Worm (Caenorhabditis elegans) whole organism, L1 larva: ENCODE results near the gene Y77E11A.23.

Experiments
- C16A3.4 ChIP-seq: fragments of 150-350 bp; optimal IDR thresholded peaks from 2 replicates; lab custom pipeline; 2014; ENCODE audit warnings: missing biosample characterization, missing genetic modification characterization
- aha-1 ChIP-seq: fragments of 150-350 bp; optimal IDR thresholded peaks from 2 replicates; lab custom pipeline; 2014; ENCODE audit warnings: missing biosample characterization, missing genetic modification characterization
- aly-2 ChIP-seq: fragments of 150-350 bp; optimal IDR thresholded peaks from 2 replicates; lab custom pipeline; 2014; ENCODE audit warnings: missing biosample characterization, missing genetic modification characterization
- blmp-1 ChIP-seq: fragments of 150-350 bp; optimal IDR thresholded peaks from 2 replicates; lab custom pipeline; 2014; ENCODE audit warnings: missing biosample characterization, missing genetic modification characterization
- ceh-8 ChIP-seq: fragments of 200-800 bp; sonication (Bioruptor generic); optimal IDR thresholded peaks from 2 replicates; lab custom pipeline; 2018; ENCODE audit warnings: mild to moderate bottlenecking, missing genetic modification characterization, moderate library complexity, missing compliant biosample characterization
- ceh-82 ChIP-seq, 3 experiments: fragments of 150-350 bp in 1 of 3; sonication (generic microtip) in 2 of 3; optimal IDR thresholded peaks; 2 replicates each; lab custom pipeline; 2014 to 2017; ENCODE audit warnings: missing biosample characterization in 3 of 3, missing genetic modification characterization in 3 of 3
- ceh-88 ChIP-seq: fragments of 200-800 bp; sonication (Bioruptor generic); IDR thresholded peaks from 2 replicates; pipeline ENCODE4 v1.3.6; 2022; ENCODE audit warnings: missing genetic modification characterization, missing compliant biosample characterization
- ceh-90 ChIP-seq: sonication (generic microtip); optimal IDR thresholded peaks from 2 replicates; lab custom pipeline; 2016; ENCODE audit warnings: missing genetic modification characterization, missing compliant biosample characterization
- ces-1 ChIP-seq: fragments of 150-350 bp; optimal IDR thresholded peaks from 2 replicates; lab custom pipeline; 2014; ENCODE audit warnings: missing biosample characterization, missing genetic modification reagents, missing genetic modification characterization
- dpl-1 ChIP-seq, 3 experiments: fragments of 150-350 bp in 2 of 3; sonication (generic microtip) in 1 of 3; optimal IDR thresholded peaks; 2 replicates each; lab custom pipeline; 2014 to 2017; ENCODE audit warnings: missing biosample characterization in 3 of 3, missing genetic modification characterization in 3 of 3, missing genetic modification reagents in 3 of 3
- dsc-1 ChIP-seq: sonication (generic microtip); optimal IDR thresholded peaks from 2 replicates; lab custom pipeline; 2016; ENCODE audit warnings: mild to moderate bottlenecking, missing genetic modification characterization, missing compliant biosample characterization
- efl-1 ChIP-seq, 4 experiments: fragments of 150-350 bp; optimal IDR thresholded peaks in 3 of 4; peaks in 1 of 4; 1 replicate in 1 of 4; 2 replicates in 3 of 4; lab custom pipeline; 2014; ENCODE audit warnings: missing biosample characterization in 2 of 4, missing genetic modification characterization in 2 of 4, missing genetic modification reagents in 2 of 4
- efl-3 ChIP-seq: fragments of 200-800 bp; sonication (Bioruptor generic); optimal IDR thresholded peaks from 2 replicates; lab custom pipeline; 2018; ENCODE audit warnings: mild to moderate bottlenecking, missing genetic modification characterization, missing compliant biosample characterization
- egl-13 ChIP-seq: sonication (generic microtip); optimal IDR thresholded peaks from 2 replicates; lab custom pipeline; 2016; ENCODE audit warnings: missing genotype, missing genetic modification reagents, missing genetic modification characterization, missing compliant biosample characterization
- egl-27 ChIP-seq, 2 experiments: fragments of 150-350 bp in 1 of 2; sonication (generic microtip); optimal IDR thresholded peaks; 3 replicates each; lab custom pipeline; 2017 to 2018; ENCODE audit warnings: missing biosample characterization in 2 of 2, missing genetic modification characterization in 2 of 2, missing genetic modification reagents in 2 of 2
- elt-2 ChIP-seq: sonication (generic microtip); optimal IDR thresholded peaks from 2 replicates; lab custom pipeline; 2016; ENCODE audit warnings: missing genetic modification characterization, mild to moderate bottlenecking, inconsistent platforms, missing compliant biosample characterization, missing genetic modification reagents
- elt-3 ChIP-seq, 6 experiments: fragments of 150-350 bp in 1 of 6; sonication (generic microtip); optimal IDR thresholded peaks; 2 replicates each; lab custom pipeline; 2017 to 2018; ENCODE audit warnings: missing biosample characterization in 6 of 6, missing genetic modification characterization in 6 of 6, inconsistent platforms in 1 of 6
- ets-5 ChIP-seq: fragments of 200-800 bp; sonication (Bioruptor generic); IDR thresholded peaks from 2 replicates; pipeline ENCODE4 v1.3.6; 2022; ENCODE audit warnings: missing genetic modification characterization, missing compliant biosample characterization
- fkh-10 ChIP-seq: sonication (generic microtip); optimal IDR thresholded peaks from 2 replicates; lab custom pipeline; 2017; ENCODE audit warnings: missing biosample characterization, missing genetic modification reagents, missing genetic modification characterization
- fkh-4 ChIP-seq: sonication (generic microtip); optimal IDR thresholded peaks from 2 replicates; lab custom pipeline; 2016; ENCODE audit warnings: missing compliant biosample characterization, missing genetic modification characterization, borderline replicate concordance
- fkh-8 ChIP-seq: sonication (generic microtip); optimal IDR thresholded peaks from 2 replicates; lab custom pipeline; 2016; ENCODE audit warnings: mild to moderate bottlenecking, missing genetic modification characterization, missing compliant biosample characterization
- fos-1 ChIP-seq: fragments of 150-350 bp; optimal IDR thresholded peaks from 2 replicates; lab custom pipeline; 2014; ENCODE audit warnings: missing biosample characterization, missing genetic modification characterization
- hlh-17 ChIP-seq: fragments of 200-800 bp; sonication (Bioruptor generic); optimal IDR thresholded peaks from 2 replicates; lab custom pipeline; 2018; ENCODE audit warnings: missing genetic modification characterization, mild to moderate bottlenecking, missing compliant biosample characterization, moderate library complexity, borderline replicate concordance
- hpl-2 ChIP-seq: fragments of 150-350 bp; optimal IDR thresholded peaks from 2 replicates; lab custom pipeline; 2014; ENCODE audit warnings: missing biosample characterization, missing genetic modification reagents, missing genetic modification characterization
- isw-1 ChIP-seq: fragments of 200-800 bp; sonication (Bioruptor generic); IDR thresholded peaks from 2 replicates; pipeline ENCODE4 v1.3.6; 2022; ENCODE audit warnings: missing genetic modification characterization, missing compliant biosample characterization
- jun-1 ChIP-seq: fragments of 150-350 bp; optimal IDR thresholded peaks from 2 replicates; lab custom pipeline; 2014; ENCODE audit warnings: missing biosample characterization, missing genetic modification reagents, missing genetic modification characterization
- lin-13 ChIP-seq: fragments of 150-350 bp; optimal IDR thresholded peaks from 2 replicates; lab custom pipeline; 2014; ENCODE audit warnings: missing biosample characterization, missing genetic modification reagents, missing genetic modification characterization
- lin-35 ChIP-seq, 2 experiments: fragments of 150-350 bp; optimal IDR thresholded peaks; 2 replicates each; lab custom pipeline; 2014; ENCODE audit warnings: missing biosample characterization in 2 of 2, missing genetic modification characterization in 2 of 2, missing genetic modification reagents in 2 of 2
- lin-39 ChIP-seq: fragments of 150-350 bp; optimal IDR thresholded peaks from 2 replicates; lab custom pipeline; 2014; ENCODE audit warnings: missing biosample characterization, missing genetic modification reagents, missing genetic modification characterization
- mab-9 ChIP-seq: fragments of 200-800 bp; sonication (Bioruptor generic); IDR thresholded peaks from 2 replicates; pipeline ENCODE4 v1.3.6; 2022; ENCODE audit warnings: missing genetic modification reagents, missing genetic modification characterization, missing compliant biosample characterization
- mdl-1 ChIP-seq, 2 experiments: fragments of 150-350 bp; optimal IDR thresholded peaks; 2 replicates each; lab custom pipeline; 2014 to 2017; ENCODE audit warnings: missing biosample characterization in 2 of 2, missing genetic modification characterization in 2 of 2, inconsistent platforms in 1 of 2
- mep-1 ChIP-seq: fragments of 150-350 bp; optimal IDR thresholded peaks from 2 replicates; lab custom pipeline; 2014; ENCODE audit warnings: missing biosample characterization, missing genetic modification characterization
- nhr-19 ChIP-seq: fragments of 200-800 bp; sonication (Bioruptor generic); conservative IDR thresholded peaks from 2 replicates; pipeline ENCODE4 v1.3.6; 2022; ENCODE audit warnings: missing genetic modification characterization, missing compliant biosample characterization
- nhr-28 ChIP-seq: fragments of 150-350 bp; optimal IDR thresholded peaks from 2 replicates; lab custom pipeline; 2014; ENCODE audit warnings: missing biosample characterization, missing genetic modification characterization
- nhr-76 ChIP-seq: sonication (generic microtip); optimal IDR thresholded peaks from 2 replicates; lab custom pipeline; 2017; ENCODE audit warnings: missing biosample characterization, missing genetic modification characterization
- nhr-84 ChIP-seq: sonication (generic microtip); optimal IDR thresholded peaks from 2 replicates; lab custom pipeline; 2017; ENCODE audit warnings: missing biosample characterization, missing genetic modification characterization
- nhr-85 ChIP-seq: sonication (generic microtip); peaks from one replicate; lab custom pipeline; 2016; ENCODE audit warnings: missing genetic modification characterization, inconsistent platforms, missing compliant biosample characterization
- pax-3 ChIP-seq: fragments of 200-800 bp; sonication (Bioruptor generic); optimal IDR thresholded peaks from 2 replicates; lab custom pipeline; 2018; ENCODE audit warnings: mild to moderate bottlenecking, missing genetic modification characterization, moderate library complexity, missing compliant biosample characterization
- pqm-1 ChIP-seq: sonication (generic microtip); optimal IDR thresholded peaks from 3 replicates; lab custom pipeline; 2017; ENCODE audit warnings: missing biosample characterization, missing genetic modification characterization
- rnt-1 ChIP-seq: sonication (generic microtip); optimal IDR thresholded peaks from 2 replicates; lab custom pipeline; 2016; ENCODE audit warnings: mild to moderate bottlenecking, missing genetic modification characterization, moderate library complexity, missing compliant biosample characterization
- skn-1 ChIP-seq: fragments of 150-350 bp; optimal IDR thresholded peaks from 2 replicates; lab custom pipeline; 2014; ENCODE audit warnings: missing biosample characterization, missing genetic modification characterization
- snpc-4 ChIP-seq: fragments of 150-350 bp; optimal IDR thresholded peaks from 2 replicates; lab custom pipeline; 2014; ENCODE audit warnings: missing biosample characterization, missing genetic modification characterization
- snu-23 ChIP-seq: sonication (generic microtip); optimal IDR thresholded peaks from 2 replicates; lab custom pipeline; 2016; ENCODE audit warnings: missing genetic modification characterization, missing compliant biosample characterization
- sox-4 ChIP-seq: sonication (generic microtip); optimal IDR thresholded peaks from 2 replicates; lab custom pipeline; 2016; ENCODE audit warnings: missing genetic modification characterization, missing compliant biosample characterization
- swsn-7 ChIP-seq: sonication (generic microtip); optimal IDR thresholded peaks from 2 replicates; lab custom pipeline; 2016; ENCODE audit warnings: missing genetic modification characterization, missing compliant biosample characterization
- tlp-1 ChIP-seq: fragments of 150-350 bp; optimal IDR thresholded peaks from 2 replicates; lab custom pipeline; 2014; ENCODE audit warnings: missing biosample characterization, missing genetic modification characterization
- unc-62 ChIP-seq: fragments of 150-350 bp; optimal IDR thresholded peaks from 2 replicates; lab custom pipeline; 2014; ENCODE audit warnings: missing biosample characterization, missing genetic modification reagents, missing genetic modification characterization
- unc-98 ChIP-seq: fragments of 200-800 bp; sonication (Bioruptor generic); IDR thresholded peaks from 2 replicates; pipeline ENCODE4 v1.3.6; 2022; ENCODE audit warnings: missing genetic modification characterization, missing compliant biosample characterization
- xbp-1 ChIP-seq: sonication (generic microtip); optimal IDR thresholded peaks from 2 replicates; lab custom pipeline; 2016; ENCODE audit warnings: missing genetic modification characterization, missing compliant biosample characterization
- zip-4 ChIP-seq: fragments of 200-800 bp; sonication (Bioruptor generic); optimal IDR thresholded peaks from 2 replicates; lab custom pipeline; 2018; ENCODE audit warnings: mild to moderate bottlenecking, missing genetic modification characterization, moderate library complexity, missing compliant biosample characterization
- ztf-4 ChIP-seq: fragments of 150-350 bp; optimal IDR thresholded peaks from 2 replicates; lab custom pipeline; 2014; ENCODE audit warnings: missing biosample characterization, missing genetic modification characterization

The Y77E11A.23 gene

ce11 chrIV:1419795-1420509 lies 10.2 kb downstream of the Y77E11A.23 start, which contains the start of gene Y77E11A.7 (continued):
- no peak for TF ChIP-seq tlp-1
- no peak for TF ChIP-seq egl-13 (tag; lab: Kevin White, UChicago)
- no peak for TF ChIP-seq pqm-1 (tag; lab: Kevin White, UChicago)
- no peak for TF ChIP-seq unc-62
- TF ChIP-seq nhr-85 (tag; lab: Kevin White, UChicago) = peak; percentile 69
- peak; percentile 91 for TF ChIP-seq rnt-1 (tag; lab: Kevin White, UChicago)
- peak; percentile 61; the same call in 1 of the 2 replicates for TF ChIP-seq ceh-88
- TF ChIP-seq snu-23 (GFP tag; lab: Kevin White, UChicago) = peak; percentile 94
- peak in 1 of 2 experiments; percentile 87 for TF ChIP-seq mdl-1 (tag; optimal IDR thresholded peaks at IDR 0.05; lab: Kevin White, UChicago)
- TF ChIP-seq sox-4 (tag; lab: Kevin White, UChicago) = peak; percentile 40
- peak; percentile 79 to 88 (median 83) for TF ChIP-seq dpl-1 (GFP tag; optimal IDR thresholded peaks at IDR 0.05; lab: Kevin White, UChicago)
- TF ChIP-seq mep-1 = peak; percentile 75
- peak; percentile 41 for TF ChIP-seq aly-2 (tag; lab: Kevin White, UChicago)
- TF ChIP-seq ceh-90 (tag; lab: Kevin White, UChicago) = peak; percentile 32
- TF ChIP-seq efl-1 (optimal IDR thresholded peaks at IDR 0.05; lab: Kevin White, UChicago) = peak; percentile 87 to 94
- TF ChIP-seq efl-1 (GFP tag; optimal IDR thresholded peaks at IDR 0.05 in 1 of 2; lab: Kevin White, UChicago) = peak; percentile 82 to 97
- TF ChIP-seq C16A3.4 = peak; percentile 95
- peak; percentile 57 to 68 for TF ChIP-seq egl-27 (tag; optimal IDR thresholded peaks at IDR 0.05; lab: Kevin White, UChicago)
- TF ChIP-seq aha-1 (tag; lab: Kevin White, UChicago) = no peak
- peak; percentile 12 for TF ChIP-seq elt-2 (tag; lab: Kevin White, UChicago)
- TF ChIP-seq lin-35 (GFP tag; optimal IDR thresholded peaks at IDR 0.05; lab: Kevin White, UChicago) = peak; percentile 92 to 94
- TF ChIP-seq ets-5 (GFP tag; lab: Robert Waterston, UW) = no peak
- no peak for TF ChIP-seq efl-3 (GFP tag; lab: Kevin White, UChicago)
- TF ChIP-seq fkh-10 (GFP tag; lab: Kevin White, UChicago) = peak; percentile 92
- TF ChIP-seq unc-98 (GFP tag; lab: Robert Waterston, UW) = peak; percentile 55; the same call in 1 of the 2 replicates
- peak; percentile 79 for TF ChIP-seq swsn-7 (tag; lab: Kevin White, UChicago)
- TF ChIP-seq fkh-4 (tag; lab: Kevin White, UChicago) = no peak
- peak; percentile 70 for TF ChIP-seq fos-1
- TF ChIP-seq isw-1 (GFP tag; lab: Robert Waterston, UW) = peak; percentile 93
- peak; percentile 83 for TF ChIP-seq snpc-4 (tag; lab: Kevin White, UChicago)
- TF ChIP-seq fkh-8 (tag; lab: Kevin White, UChicago) = peak; percentile 97
- TF ChIP-seq ceh-82 (tag; optimal IDR thresholded peaks at IDR 0.05; lab: Kevin White, UChicago) = peak; percentile 91 to 99 (median 91)
- TF ChIP-seq ces-1 (GFP tag; lab: Kevin White, UChicago) = no peak
- TF ChIP-seq lin-13 = peak; percentile 97
- no peak for TF ChIP-seq mab-9
- TF ChIP-seq elt-3 (tag; optimal IDR thresholded peaks at IDR 0.05; lab: Kevin White, UChicago) = peak in 5 of 6 experiments; percentile 46 to 84 (median 71)
- peak; percentile 44 for TF ChIP-seq lin-39 (tag; lab: Kevin White, UChicago)
- TF ChIP-seq pax-3 (tag; lab: Kevin White, UChicago) = peak; percentile 75
- no peak for TF ChIP-seq nhr-28 (tag; lab: Kevin White, UChicago)
- TF ChIP-seq zip-4 (GFP tag; lab: Kevin White, UChicago) = no peak
- TF ChIP-seq ztf-4 (tag; lab: Kevin White, UChicago) = no peak
- peak; percentile 84 for TF ChIP-seq xbp-1
- no peak for TF ChIP-seq nhr-84 (tag; lab: Kevin White, UChicago)
- peak; percentile 1 for TF ChIP-seq hpl-2 (GFP tag; lab: Kevin White, UChicago)
- TF ChIP-seq ceh-8 = no peak
- TF ChIP-seq jun-1 (tag; lab: Kevin White, UChicago) = peak; percentile 73
- peak; percentile 68 for TF ChIP-seq dsc-1 (tag; lab: Kevin White, UChicago)
- TF ChIP-seq blmp-1 = peak; percentile 31
- peak; percentile 96 for TF ChIP-seq skn-1 (tag; lab: Kevin White, UChicago)
- TF ChIP-seq nhr-76 (tag; lab: Kevin White, UChicago) = no peak
- TF ChIP-seq hlh-17 (GFP tag; lab: Kevin White, UChicago) = no peak
- TF ChIP-seq nhr-19 (GFP tag; lab: Robert Waterston, UW) = peak; percentile 75
